Fruit fly (Drosophila melanogaster): ENCODE data around the gene CG6761.

Gene CG6761

dm6 chr3L:9703495-9703894, at the start of gene CG6761:
CG6761 (minus strand) TSS chr3L:9703595.
- no peak for TF ChIP-seq Sin3A (optimal IDR thresholded peaks at IDR 0.05)
- no peak for TF ChIP-seq psq (optimal IDR thresholded peaks at IDR 0.05)
- no peak for TF ChIP-seq insv (optimal IDR thresholded peaks at IDR 0.05)
- TF ChIP-seq Myc (optimal IDR thresholded peaks at IDR 0.05) = no peak
- TF ChIP-seq ttk (optimal IDR thresholded peaks at IDR 0.05) = no peak
- TF ChIP-seq h (optimal IDR thresholded peaks at IDR 0.05) = no peak

- no peak for TF ChIP-seq h (optimal IDR thresholded peaks at IDR 0.05)
- TF ChIP-seq ttk (optimal IDR thresholded peaks at IDR 0.05) = no peak
- no peak for TF ChIP-seq Sin3A (optimal IDR thresholded peaks at IDR 0.05)
- no peak for TF ChIP-seq Myc (optimal IDR thresholded peaks at IDR 0.05)
- no peak for TF ChIP-seq insv (optimal IDR thresholded peaks at IDR 0.05)
- no peak for TF ChIP-seq psq (optimal IDR thresholded peaks at IDR 0.05)
Measured at dm6 chr3L:9751625-9752024, 48.2 kb upstream of the CG6761 start.

DNA sequence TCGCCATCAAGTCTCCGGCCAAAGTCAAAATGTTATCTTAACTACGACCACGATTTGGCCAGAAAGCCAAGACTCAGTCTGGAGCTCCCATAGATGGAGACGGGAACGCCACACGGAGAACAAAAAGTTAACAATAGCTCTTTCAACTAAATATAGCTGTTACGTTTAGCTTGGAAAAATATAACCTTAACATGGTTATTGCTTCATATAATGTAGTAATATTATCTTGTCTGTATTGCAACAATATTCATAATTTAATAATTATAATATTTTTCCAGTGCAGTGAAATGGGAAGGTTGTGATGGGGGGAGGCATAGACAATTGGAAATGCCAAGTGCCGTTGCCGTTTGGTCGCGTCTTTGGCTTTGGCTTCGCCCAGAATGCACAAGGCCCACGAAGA, 42.0 kb upstream of the CG6761 start:
- TF ChIP-seq Myc (optimal IDR thresholded peaks at IDR 0.05) = no peak
- no peak for TF ChIP-seq ttk (optimal IDR thresholded peaks at IDR 0.05)
- no peak for TF ChIP-seq Sin3A (optimal IDR thresholded peaks at IDR 0.05)
- TF ChIP-seq h (optimal IDR thresholded peaks at IDR 0.05) = no peak
- no peak for TF ChIP-seq insv (optimal IDR thresholded peaks at IDR 0.05)
- TF ChIP-seq psq (optimal IDR thresholded peaks at IDR 0.05) = no peak

- TF ChIP-seq ttk (optimal IDR thresholded peaks at IDR 0.05) (no peak), h (optimal IDR thresholded peaks at IDR 0.05) (no peak), Myc (optimal IDR thresholded peaks at IDR 0.05) (no peak)
Measured at dm6 chr3L:9744060-9744549, 40.7 kb upstream of the CG6761 start.

dm6 chr3L:9742342-9742741, 38.9 kb upstream of the CG6761 start:
- TF ChIP-seq Sin3A (optimal IDR thresholded peaks at IDR 0.05) (no peak), psq (optimal IDR thresholded peaks at IDR 0.05) (no peak), insv (optimal IDR thresholded peaks at IDR 0.05) (no peak), Myc (optimal IDR thresholded peaks at IDR 0.05) (no peak), h (optimal IDR thresholded peaks at IDR 0.05) (no peak), ttk (optimal IDR thresholded peaks at IDR 0.05) (no peak)

- TF ChIP-seq Sin3A (optimal IDR thresholded peaks at IDR 0.05) = no peak
Measured at dm6 chr3L:9739629-9740028, 36.2 kb upstream of the CG6761 start.

DNA sequence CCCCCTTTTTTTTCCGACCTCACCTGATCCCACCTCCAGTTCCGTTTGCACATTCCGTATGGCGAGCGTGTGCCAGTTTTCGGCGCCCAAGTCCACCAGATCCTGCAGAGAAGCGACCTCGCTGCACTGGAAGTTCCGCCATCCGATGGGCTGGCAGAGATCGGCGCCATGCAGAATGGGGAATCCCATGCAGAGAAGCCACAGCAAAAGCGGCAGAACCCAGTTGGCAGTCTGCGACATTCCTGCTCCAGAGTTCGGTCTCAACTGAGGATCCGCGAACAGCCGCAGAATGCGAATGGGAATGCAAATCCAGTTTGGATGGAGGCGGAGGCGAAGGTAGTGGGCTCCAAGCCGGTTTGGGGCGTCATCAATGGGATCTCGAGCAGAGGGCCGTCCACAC, 30.2 kb upstream of the CG6761 start, which contains the start of gene CG6749:
Gene CG6749 (minus strand): TSS at position 245 of the 400 bp plus-strand sequence.
- TF ChIP-seq Myc (optimal IDR thresholded peaks at IDR 0.05) = no peak
- TF ChIP-seq Sin3A (optimal IDR thresholded peaks at IDR 0.05) = no peak
- no peak for TF ChIP-seq h (optimal IDR thresholded peaks at IDR 0.05)
- no peak for TF ChIP-seq psq (optimal IDR thresholded peaks at IDR 0.05)
- TF ChIP-seq insv (optimal IDR thresholded peaks at IDR 0.05) = no peak
- no peak for TF ChIP-seq ttk (optimal IDR thresholded peaks at IDR 0.05)

dm6 chr3L:9729795-9730421, 26.5 kb upstream of the CG6761 start, which contains the start of gene ATPsynB:
ATPsynB (plus strand) TSS chr3L:9729999.
- TF ChIP-seq psq (optimal IDR thresholded peaks at IDR 0.05) = no peak
- TF ChIP-seq h (optimal IDR thresholded peaks at IDR 0.05) = no peak
- TF ChIP-seq ttk (optimal IDR thresholded peaks at IDR 0.05) = no peak
- TF ChIP-seq Myc (optimal IDR thresholded peaks at IDR 0.05) = no peak
- TF ChIP-seq Sin3A (optimal IDR thresholded peaks at IDR 0.05) = no peak

DNA sequence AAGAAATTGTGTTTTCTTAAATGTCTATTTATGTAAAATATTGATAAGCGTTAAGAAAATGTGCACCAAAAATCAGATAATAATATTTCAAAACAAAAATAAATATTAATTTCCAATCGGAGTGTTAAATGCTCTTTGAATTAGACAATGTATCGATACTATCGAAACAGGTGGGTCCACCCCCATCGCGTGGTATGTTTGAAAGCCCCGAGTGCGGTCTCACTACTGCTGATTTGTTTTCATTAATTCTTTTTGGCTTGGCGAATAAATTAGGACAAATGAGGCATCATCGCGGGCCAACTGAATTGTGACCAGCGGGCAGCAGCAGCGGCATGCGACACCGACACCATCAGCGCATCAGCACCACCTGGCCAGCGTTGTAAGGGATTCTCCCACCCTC, 23.3 kb upstream of the CG6761 start, which contains the start of gene Naa60:
Gene Naa60 (plus strand): TSS at position 189 of the 400 bp plus-strand sequence.
- TF ChIP-seq h (optimal IDR thresholded peaks at IDR 0.05) (no peak), insv (optimal IDR thresholded peaks at IDR 0.05) (no peak), Sin3A (optimal IDR thresholded peaks at IDR 0.05) (no peak), psq (optimal IDR thresholded peaks at IDR 0.05) (no peak), ttk (optimal IDR thresholded peaks at IDR 0.05) (no peak), Myc (optimal IDR thresholded peaks at IDR 0.05) (no peak)

DNA sequence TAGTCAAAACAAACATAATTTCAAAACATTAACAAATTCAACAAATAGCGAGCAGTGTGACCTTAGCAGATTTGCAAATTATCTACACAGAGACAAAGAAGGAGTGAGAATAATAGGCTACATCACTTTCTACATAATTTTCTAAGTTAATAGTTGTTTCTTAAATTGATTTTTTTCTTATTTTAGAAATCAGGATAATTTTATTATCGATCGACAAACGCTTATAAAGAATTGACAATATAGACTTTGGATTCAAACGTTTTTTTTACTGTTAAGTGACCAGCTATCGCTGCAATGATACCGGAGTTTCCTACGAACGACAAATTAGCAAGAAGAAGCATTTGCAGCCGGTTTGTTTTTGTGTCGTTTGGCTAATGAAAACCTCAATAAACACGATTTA, 19.7 kb upstream of the CG6761 start, which contains the start of the genes nbs and defl:
Gene nbs (minus strand): TSS at position 87 of the 400 bp plus-strand sequence.
Gene defl (plus strand): TSS at position 316 of the 400 bp plus-strand sequence.
- no peak for TF ChIP-seq insv (optimal IDR thresholded peaks at IDR 0.05)

DNA sequence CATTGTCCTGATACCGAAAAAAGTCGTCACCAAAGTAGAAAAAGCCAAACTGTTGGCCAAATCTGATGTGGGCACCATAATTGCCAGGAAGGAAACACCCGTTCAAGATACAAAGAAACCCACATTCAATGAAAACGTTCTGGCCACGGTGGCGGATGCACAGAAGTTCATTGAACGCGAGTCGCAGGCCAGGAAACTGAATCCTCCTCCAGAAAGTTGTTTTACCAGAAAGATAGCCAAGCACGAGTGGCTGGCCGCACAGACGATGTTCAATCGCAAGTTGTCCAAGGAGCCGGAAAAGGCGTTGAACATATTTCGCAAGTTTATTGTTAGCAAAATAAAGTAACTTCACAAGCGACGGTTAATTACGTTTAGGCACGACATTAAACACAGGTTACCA, 16.7 kb upstream of the CG6761 start:
- TF ChIP-seq psq (optimal IDR thresholded peaks at IDR 0.05) = no peak

dm6 chr3L:9718929-9719328, 15.5 kb upstream of the CG6761 start, which contains the start of the genes CG18178 and CG14174:
CG18178 (minus strand) TSS chr3L:9719144.
CG14174 (plus strand) TSS chr3L:9719328.
- TF ChIP-seq ttk (optimal IDR thresholded peaks at IDR 0.05) = no peak
- TF ChIP-seq psq (optimal IDR thresholded peaks at IDR 0.05) = no peak
- no peak for TF ChIP-seq Myc (optimal IDR thresholded peaks at IDR 0.05)
- TF ChIP-seq Sin3A (optimal IDR thresholded peaks at IDR 0.05) = no peak
- TF ChIP-seq insv (optimal IDR thresholded peaks at IDR 0.05) = no peak
- TF ChIP-seq h (optimal IDR thresholded peaks at IDR 0.05) = no peak

DNA sequence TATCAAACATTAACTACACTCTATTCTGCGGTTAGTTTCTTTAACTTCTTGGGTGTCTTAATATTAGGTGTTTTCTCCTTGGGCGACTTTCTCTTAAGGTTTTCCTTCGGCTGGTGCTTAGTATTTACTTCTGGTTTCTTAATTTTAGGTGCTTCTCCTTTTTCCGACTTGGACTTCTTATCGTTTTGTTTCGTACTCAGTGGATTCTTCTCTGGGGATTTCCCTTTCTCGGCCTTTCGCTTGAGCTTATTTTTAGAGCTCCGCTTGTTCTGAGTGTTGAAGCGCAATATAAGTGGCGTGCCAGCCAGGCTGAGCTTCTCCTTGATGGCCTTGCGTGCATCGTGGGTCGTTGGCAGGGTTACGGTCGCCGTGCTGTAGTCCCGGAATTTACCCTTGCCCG, 14.4 kb upstream of the CG6761 start:
- TF ChIP-seq psq (optimal IDR thresholded peaks at IDR 0.05) (no peak), ttk (optimal IDR thresholded peaks at IDR 0.05) (no peak), Myc (optimal IDR thresholded peaks at IDR 0.05) (no peak), h (optimal IDR thresholded peaks at IDR 0.05) (no peak), insv (optimal IDR thresholded peaks at IDR 0.05) (no peak), Sin3A (optimal IDR thresholded peaks at IDR 0.05) (no peak)

Measured in Kc167 (cell line).